Worm (Caenorhabditis elegans): Measurements from ENCODE around the gene W08F4.1.

DNA sequence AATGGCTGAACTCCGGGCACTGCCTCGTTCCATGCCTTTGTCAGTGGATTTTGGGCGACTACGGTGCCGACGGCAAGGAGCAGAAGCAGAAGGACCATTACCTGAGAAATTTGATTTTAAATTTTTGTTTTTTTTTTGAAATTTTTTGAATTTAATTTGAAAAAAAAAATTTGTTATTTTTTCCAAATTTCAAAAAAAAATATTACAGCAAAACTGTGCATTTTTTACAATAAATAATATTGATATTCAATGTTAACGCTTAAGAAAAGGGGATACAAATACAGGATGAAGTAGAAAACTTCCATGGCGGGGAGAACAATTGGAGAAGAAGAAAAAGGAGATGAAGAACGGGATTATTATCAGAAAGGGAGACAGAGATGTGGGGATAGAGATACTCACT is 21.3 kb upstream of the W08F4.1 start, which contains the start of gene mlt-8:
- TF ChIP-seq him-1 (tag; optimal IDR thresholded peaks at IDR 0.05) (no peak), dao-5 (tag; optimal IDR thresholded peaks at IDR 0.05) (no peak)

Measured in whole organism, L4/young adult.